Worm (Caenorhabditis elegans) whole organism, early embryonic: ENCODE data around the gene lgc-13.

Experiments used
- aly-1 ChIP-seq: sonication (generic microtip); optimal IDR thresholded peaks from 2 replicates; lab custom pipeline; 2016; ENCODE audit warnings: missing genetic modification characterization, missing compliant biosample characterization
- ama-1 ChIP-seq: fragments of 150-350 bp; optimal IDR thresholded peaks from 2 replicates; lab custom pipeline; 2014
- ceh-13 ChIP-seq: fragments of 200-800 bp; sonication (Bioruptor generic); optimal IDR thresholded peaks from 2 replicates; lab custom pipeline; 2018; ENCODE audit warnings: mild to moderate bottlenecking, missing genetic modification characterization, missing compliant biosample characterization
- ets-7 ChIP-seq: sonication (generic microtip); optimal IDR thresholded peaks from 2 replicates; lab custom pipeline; 2016; ENCODE audit warnings: missing genotype, missing genetic modification characterization, missing compliant biosample characterization
- hnd-1 ChIP-seq: sonication (generic microtip); optimal IDR thresholded peaks from 2 replicates; lab custom pipeline; 2016; ENCODE audit warnings: missing genetic modification characterization, missing compliant biosample characterization
- scrt-1 ChIP-seq: fragments of 200-800 bp; sonication (Bioruptor generic); IDR thresholded peaks from 2 replicates; pipeline ENCODE4 v1.3.6; 2022; ENCODE audit warnings: missing genetic modification characterization, missing compliant biosample characterization
- sea-1 ChIP-seq: fragments of 200-800 bp; sonication (Bioruptor generic); conservative IDR thresholded peaks from 2 replicates; pipeline ENCODE4 v1.3.6; 2022; ENCODE audit warnings: missing genetic modification characterization, missing compliant biosample characterization
- tbx-37 ChIP-seq: fragments of 200-800 bp; sonication (Bioruptor generic); conservative IDR thresholded peaks from 2 replicates; pipeline ENCODE4 v1.3.6; 2022; ENCODE audit warnings: missing genetic modification reagents, missing genetic modification characterization, missing compliant biosample characterization
- tra-4 ChIP-seq: sonication (generic microtip); optimal IDR thresholded peaks from 2 replicates; lab custom pipeline; 2017; ENCODE audit warnings: missing genetic modification characterization, missing compliant biosample characterization

ce11 chrX:12121285-12121684 is 12.3 kb downstream of the lgc-13 start, which contains the start of gene lgc-17:
- TF ChIP-seq ama-1 = no peak
- no peak for TF ChIP-seq scrt-1 (GFP tag; lab: Robert Waterston, UW)
- TF ChIP-seq hnd-1 (tag; lab: Kevin White, UChicago) = no peak
- TF ChIP-seq tra-4 (tag; lab: Kevin White, UChicago) = no peak
- TF ChIP-seq tbx-37 (GFP tag; lab: Robert Waterston, UW) = no peak
- TF ChIP-seq sea-1 (GFP tag; lab: Robert Waterston, UW) = no peak
- TF ChIP-seq aly-1 = no peak
- TF ChIP-seq ceh-13 (GFP tag; lab: Kevin White, UChicago) = no peak
- TF ChIP-seq ets-7 (tag; lab: Kevin White, UChicago) = no peak
